Worm (Caenorhabditis elegans): ENCODE measurements around the gene nhr-28.

- TF ChIP-seq flt-1 (GFP tag; IDR thresholded peaks at IDR 0.05) (no peak), med-1 (GFP tag; optimal IDR thresholded peaks at IDR 0.05; ENCODE audit: insufficient read depth) (no peak)
These were observed 30.6 kb upstream of the nhr-28 start for ce11 chrX:16324222-16324621.
